Worm (Caenorhabditis elegans) whole organism, midembryonic: ENCODE measurements around the gene M02D8.3.

Experiments
- T22C8.4 ChIP-seq: fragments of 200-800 bp; sonication (Bioruptor generic); IDR thresholded peaks from 2 replicates; pipeline ENCODE4 v1.3.6; 2022; ENCODE audit warnings: missing genetic modification characterization, missing compliant biosample characterization
- cog-1 ChIP-seq: sonication (generic microtip); optimal IDR thresholded peaks from 2 replicates; lab custom pipeline; 2016; ENCODE audit warnings: missing genetic modification characterization, missing compliant biosample characterization
- flt-1 ChIP-seq: fragments of 200-800 bp; sonication (Bioruptor generic); IDR thresholded peaks from 2 replicates; pipeline ENCODE4 v1.3.6; 2022; ENCODE audit warnings: missing genetic modification characterization, missing compliant biosample characterization
- klf-2 ChIP-seq: fragments of 200-800 bp; sonication (Bioruptor generic); conservative IDR thresholded peaks from 2 replicates; pipeline ENCODE4 v1.3.6; 2022; ENCODE audit warnings: missing genetic modification reagents, missing genetic modification characterization, missing compliant biosample characterization
- ref-1 ChIP-seq: fragments of 200-800 bp; sonication (Bioruptor generic); conservative IDR thresholded peaks from 2 replicates; pipeline ENCODE4 v1.3.6; 2022; ENCODE audit warnings: missing genetic modification reagents, missing genetic modification characterization, missing compliant biosample characterization
- tab-1 ChIP-seq: fragments of 200-800 bp; sonication (Bioruptor generic); IDR thresholded peaks from 2 replicates; pipeline ENCODE4 v1.3.6; 2022; ENCODE audit warnings: missing genetic modification characterization, missing compliant biosample characterization
- ztf-23 ChIP-seq: fragments of 200-800 bp; sonication (Bioruptor generic); IDR thresholded peaks from 2 replicates; pipeline ENCODE4 v1.3.6; 2022; ENCODE audit warnings: missing genetic modification reagents, missing genetic modification characterization, missing compliant biosample characterization
- ztf-29 ChIP-seq: fragments of 200-800 bp; sonication (Bioruptor generic); IDR thresholded peaks from 2 replicates; pipeline ENCODE4 v1.3.6; 2022; ENCODE audit warnings: missing genetic modification reagents, missing genetic modification characterization, missing compliant biosample characterization

ce11 chrX:8742896-8743295, 6.1 kb upstream of the M02D8.3 start, which contains the start of gene M02D8.7:
- TF ChIP-seq ztf-29, result no peak
- TF ChIP-seq flt-1 (GFP tag; lab: Robert Waterston, UW), result no peak
- no peak for TF ChIP-seq tab-1
- TF ChIP-seq ref-1, result no peak
- TF ChIP-seq klf-2, result no peak
- TF ChIP-seq ztf-23 (GFP tag; lab: Robert Waterston, UW), result no peak
- TF ChIP-seq T22C8.4 (GFP tag; lab: Robert Waterston, UW), result no peak
- TF ChIP-seq cog-1, result no peak
